Fruit fly (Drosophila melanogaster): ENCODE measurements around the gene RtGEF.

The RtGEF gene

dm6 chr2L:20310751-20311387 lies 39.4 kb upstream of the RtGEF start, which contains the start of gene spir:
Gene spir (plus strand): TSS chr2L:20311219.
- TF ChIP-seq CG8119 (GFP tag; IDR thresholded peaks at IDR 0.05) (peak; percentile 43; the same call in 2 of the 3 replicates), CG15336 (GFP tag; IDR thresholded peaks at IDR 0.05) (peak; percentile 37; the same call in 1 of the 2 replicates), CG3919 (GFP tag; optimal IDR thresholded peaks at IDR 0.05) (peak; percentile 3), svp (GFP tag) (no peak), Ets96B (tag; optimal IDR thresholded peaks at IDR 0.05) (no peak), CG34406 (GFP tag; optimal IDR thresholded peaks at IDR 0.05) (no peak), Eip78C (GFP tag) (peak; percentile 83), topi (GFP tag; optimal IDR thresholded peaks at IDR 0.05) (peak; percentile 6), eg (GFP tag; IDR thresholded peaks at IDR 0.05) (peak; percentile 19; the same call in 1 of the 3 replicates), Eip75B (GFP tag; optimal IDR thresholded peaks at IDR 0.05) (no peak), fd85E (GFP tag; optimal IDR thresholded peaks at IDR 0.05) (no peak), CG11762 (GFP tag; optimal IDR thresholded peaks at IDR 0.05; ENCODE audit: insufficient read depth) (no peak), CG10631 (GFP tag; optimal IDR thresholded peaks at IDR 0.05) (no peak), dac (GFP tag; optimal IDR thresholded peaks at IDR 0.05) (no peak), dsx (GFP tag; optimal IDR thresholded peaks at IDR 0.05; ENCODE audit: poor library complexity, severe bottlenecking) (peak; percentile 87), achi (GFP tag; optimal IDR thresholded peaks at IDR 0.05) (peak; percentile 8), CG32006 (GFP tag; optimal IDR thresholded peaks at IDR 0.05) (peak; percentile 10), pdm3 (GFP tag; optimal IDR thresholded peaks at IDR 0.05) (no peak), esn (GFP tag; optimal IDR thresholded peaks at IDR 0.05) (peak; percentile 23), CG31627 (GFP tag; optimal IDR thresholded peaks at IDR 0.05) (no peak), Blimp-1 (GFP tag; optimal IDR thresholded peaks at IDR 0.05) (no peak), CG16779 (tag; optimal IDR thresholded peaks at IDR 0.05) (no peak), CG10669 (GFP tag; optimal IDR thresholded peaks at IDR 0.05) (no peak), CG6808 (GFP tag; optimal IDR thresholded peaks at IDR 0.05) (no peak), Hr39 (GFP tag; optimal IDR thresholded peaks at IDR 0.05) (no peak), Gug (GFP tag; IDR thresholded peaks at IDR 0.05) (no peak), CG8319 (GFP tag; optimal IDR thresholded peaks at IDR 0.05) (no peak), acj6 (GFP tag; optimal IDR thresholded peaks at IDR 0.05) (no peak), CG8632 (GFP tag; optimal IDR thresholded peaks at IDR 0.05) (no peak), spab (GFP tag; optimal IDR thresholded peaks at IDR 0.05) (no peak), CG6792 (GFP tag; optimal IDR thresholded peaks at IDR 0.05) (no peak), Ets21C (GFP tag; optimal IDR thresholded peaks at IDR 0.05) (no peak), CG11902 (GFP tag; optimal IDR thresholded peaks at IDR 0.05) (no peak), CG3032 (tag; optimal IDR thresholded peaks at IDR 0.05) (no peak), ss (GFP tag; optimal IDR thresholded peaks at IDR 0.05) (peak; percentile 23 to 45), Hr4 (GFP tag; optimal IDR thresholded peaks at IDR 0.05) (no peak), Lpt (GFP tag; optimal IDR thresholded peaks at IDR 0.05) (no peak), Eip93F (GFP tag; optimal IDR thresholded peaks at IDR 0.05) (no peak), net (GFP tag; optimal IDR thresholded peaks at IDR 0.05) (peak; percentile 36), OdsH (GFP tag; optimal IDR thresholded peaks at IDR 0.05) (no peak), CG11294 (GFP tag; IDR thresholded peaks at IDR 0.05) (no peak), vri (GFP tag; optimal IDR thresholded peaks at IDR 0.05) (peak; percentile 56), Met (GFP tag; optimal IDR thresholded peaks at IDR 0.05) (peak; percentile 31), Smox (GFP tag; optimal IDR thresholded peaks at IDR 0.05) (no peak), CG9139 (GFP tag; optimal IDR thresholded peaks at IDR 0.05) (peak; percentile 14), CG4318 (GFP tag; optimal IDR thresholded peaks at IDR 0.05) (no peak), Sox15 (GFP tag; optimal IDR thresholded peaks at IDR 0.05) (no peak), lz (GFP tag; optimal IDR thresholded peaks at IDR 0.05) (no peak), cyc (GFP tag; optimal IDR thresholded peaks at IDR 0.05) (no peak), CG6276 (GFP tag; optimal IDR thresholded peaks at IDR 0.05) (peak; percentile 12), CG1621 (tag; optimal IDR thresholded peaks at IDR 0.05) (no peak), CG6163 (GFP tag; IDR thresholded peaks at IDR 0.05) (peak; percentile 58; the same call in 2 of the 3 replicates)

All from whole organism, prepupa.